Worm (Caenorhabditis elegans) whole organism, L4 larva: ENCODE results near the gene cblc-1.

ENCODE experiments used
- jun-1 ChIP-seq: fragments of 150-350 bp; optimal IDR thresholded peaks from 2 replicates; lab custom pipeline; 2014; ENCODE audit warnings: missing biosample characterization, missing genetic modification reagents, missing genetic modification characterization
- nhr-48 ChIP-seq: sonication (generic microtip); optimal IDR thresholded peaks from 2 replicates; lab custom pipeline; 2016; ENCODE audit warnings: mild to moderate bottlenecking, missing genetic modification characterization, missing compliant biosample characterization

Gene cblc-1

DNA sequence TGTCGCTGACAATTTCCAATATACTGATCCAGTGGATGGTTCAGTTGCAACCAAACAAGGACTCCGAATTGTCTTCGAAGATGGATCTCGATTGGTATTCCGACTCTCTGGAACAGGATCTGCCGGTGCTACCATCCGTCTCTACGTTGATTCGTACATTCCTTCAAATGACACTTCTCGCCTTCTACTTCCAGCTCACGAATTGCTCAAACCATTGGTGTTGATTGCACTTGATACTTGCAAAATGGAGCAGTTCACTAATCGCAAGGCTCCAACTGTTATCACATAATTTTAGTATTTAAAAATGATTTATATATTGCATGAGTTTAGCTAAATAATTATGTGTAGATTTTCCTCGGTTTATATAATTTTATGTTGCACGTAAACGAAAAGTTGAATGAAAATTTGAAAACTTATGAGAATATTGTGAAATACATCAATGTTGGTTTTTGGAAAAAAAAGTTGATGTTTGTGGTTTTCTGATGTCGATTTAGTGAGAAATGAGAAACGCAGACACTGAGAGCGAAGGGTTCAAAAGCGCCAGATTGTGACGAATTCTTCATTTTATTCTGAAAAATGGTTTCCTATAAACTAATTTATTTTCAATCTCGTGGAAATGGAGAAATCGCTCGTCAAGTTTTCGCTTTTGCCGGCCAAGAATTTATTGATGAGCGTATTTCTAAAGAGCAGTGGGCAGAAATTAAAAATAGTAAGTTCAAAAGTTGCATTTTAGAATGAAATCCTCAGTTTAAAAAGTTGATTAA, 49.8 kb downstream of the cblc-1 start, which contains the start of gene gst-9 (continued):
- TF ChIP-seq nhr-48 (tag; lab: Kevin White, UChicago) (no peak), jun-1 (tag; lab: Kevin White, UChicago) (no peak)
